Worm (Caenorhabditis elegans) whole organism, young adult: ENCODE data around the gene R144.11.
A peak's percentile ranks its signal among the peaks of the same experiment; 100 is the strongest.

Experiments used
- B0019.2 ChIP-seq: fragments of 200-800 bp; sonication (Bioruptor generic); conservative IDR thresholded peaks from 2 replicates; pipeline ENCODE4 v1.3.6; 2022; ENCODE audit warnings: missing genetic modification reagents, missing genetic modification characterization, missing compliant biosample characterization
- B0035.1 ChIP-seq: sonication (generic microtip); optimal IDR thresholded peaks from 2 replicates; lab custom pipeline; 2016; ENCODE audit warnings: missing genetic modification characterization, mild to moderate bottlenecking, missing compliant biosample characterization, missing genotype, missing genetic modification reagents
- B0336.3 ChIP-seq: fragments of 200-800 bp; sonication (Bioruptor generic); IDR thresholded peaks from 2 replicates; pipeline ENCODE4 v1.3.6; 2022; ENCODE audit warnings: missing genetic modification characterization, missing compliant biosample characterization
- D2030.7 ChIP-seq: fragments of 200-800 bp; sonication (Bioruptor generic); IDR thresholded peaks from 2 replicates; pipeline ENCODE4 v1.3.6; 2022; ENCODE audit warnings: missing genetic modification reagents, missing genetic modification characterization, missing compliant biosample characterization
- F23B12.7 ChIP-seq: sonication (generic microtip); optimal IDR thresholded peaks from 2 replicates; lab custom pipeline; 2017; ENCODE audit warnings: missing genetic modification characterization, mild to moderate bottlenecking, missing compliant biosample characterization, antibody characterized with exemption, moderate library complexity; ENCODE audit not compliant: insufficient read depth
- F33H1.4 ChIP-seq: fragments of 200-800 bp; sonication (Bioruptor generic); IDR thresholded peaks from 2 replicates; pipeline ENCODE4 v1.3.6; 2022; ENCODE audit warnings: missing genetic modification reagents, missing genetic modification characterization, missing compliant biosample characterization
- F52B5.7 ChIP-seq: sonication (generic microtip); optimal IDR thresholded peaks from 2 replicates; lab custom pipeline; 2016; ENCODE audit warnings: mild to moderate bottlenecking, missing genetic modification characterization, missing compliant biosample characterization
- T07F8.4 ChIP-seq: sonication (generic microtip); optimal IDR thresholded peaks from 2 replicates; lab custom pipeline; 2016; ENCODE audit warnings: mild to moderate bottlenecking, missing genetic modification characterization, moderate library complexity, missing compliant biosample characterization
- Y53F4B.3 ChIP-seq: fragments of 200-800 bp; sonication (Bioruptor generic); IDR thresholded peaks from 2 replicates; pipeline ENCODE4 v1.3.6; 2022; ENCODE audit warnings: missing genetic modification reagents, missing genetic modification characterization, missing compliant biosample characterization
- Y79H2A.3 ChIP-seq: fragments of 200-800 bp; sonication (Bioruptor generic); conservative IDR thresholded peaks from 2 replicates; pipeline ENCODE4 v1.3.6; 2022; ENCODE audit warnings: missing genetic modification reagents, missing genetic modification characterization, missing compliant biosample characterization
- atf-7 ChIP-seq: sonication (generic microtip); optimal IDR thresholded peaks from 2 replicates; lab custom pipeline; 2017; ENCODE audit warnings: mild to moderate bottlenecking, missing genetic modification characterization, missing compliant biosample characterization
- athp-1 ChIP-seq: sonication (generic microtip); optimal IDR thresholded peaks from 2 replicates; lab custom pipeline; 2017; ENCODE audit warnings: mild to moderate bottlenecking, missing genetic modification characterization, missing compliant biosample characterization
- attf-5 ChIP-seq: fragments of 200-800 bp; sonication (Bioruptor generic); optimal IDR thresholded peaks from 2 replicates; lab custom pipeline; 2018; ENCODE audit warnings: mild to moderate bottlenecking, missing genetic modification characterization, missing compliant biosample characterization
- attf-6 ChIP-seq: fragments of 200-800 bp; sonication (Bioruptor generic); IDR thresholded peaks from 2 replicates; pipeline ENCODE4 v1.3.6; 2022; ENCODE audit warnings: missing genetic modification reagents, missing genetic modification characterization, missing compliant biosample characterization
- ccch-3 ChIP-seq: fragments of 200-800 bp; sonication (Bioruptor generic); optimal IDR thresholded peaks from 2 replicates; lab custom pipeline; 2018; ENCODE audit warnings: mild to moderate bottlenecking, missing genetic modification characterization, missing compliant biosample characterization
- cebp-2 ChIP-seq: fragments of 200-800 bp; sonication (Bioruptor generic); IDR thresholded peaks from 2 replicates; pipeline ENCODE4 v1.3.6; 2022; ENCODE audit warnings: missing genetic modification characterization, missing compliant biosample characterization
- ceh-27 ChIP-seq: fragments of 200-800 bp; sonication (Bioruptor generic); optimal IDR thresholded peaks from 2 replicates; lab custom pipeline; 2018; ENCODE audit warnings: mild to moderate bottlenecking, missing genetic modification characterization, moderate library complexity, missing compliant biosample characterization
- ceh-58 ChIP-seq: fragments of 200-800 bp; sonication (Bioruptor generic); IDR thresholded peaks from 2 replicates; pipeline ENCODE4 v1.3.6; 2022; ENCODE audit warnings: missing genetic modification characterization, missing compliant biosample characterization
- ceh-91 ChIP-seq: fragments of 200-800 bp; sonication (Bioruptor generic); IDR thresholded peaks from 2 replicates; pipeline ENCODE4 v1.3.6; 2022; ENCODE audit warnings: missing genetic modification reagents, missing genetic modification characterization, missing compliant biosample characterization
- chd-7 ChIP-seq: sonication (generic microtip); optimal IDR thresholded peaks from 2 replicates; lab custom pipeline; 2016; ENCODE audit warnings: mild to moderate bottlenecking, missing genetic modification characterization, moderate library complexity, missing compliant biosample characterization
- die-1 ChIP-seq: sonication (generic microtip); optimal IDR thresholded peaks from 2 replicates; lab custom pipeline; 2016; ENCODE audit warnings: missing genotype, mild to moderate bottlenecking, missing genetic modification characterization, missing compliant biosample characterization
- dox-1 ChIP-seq: fragments of 200-800 bp; sonication (Bioruptor generic); IDR thresholded peaks from 2 replicates; pipeline ENCODE4 v1.3.6; 2022; ENCODE audit warnings: missing genetic modification reagents, missing genetic modification characterization, missing compliant biosample characterization
- efl-1 ChIP-seq: fragments of 150-350 bp; optimal IDR thresholded peaks from 2 replicates; lab custom pipeline; 2014; ENCODE audit warnings: missing biosample characterization, missing genetic modification reagents, missing genetic modification characterization
- ekl-4 ChIP-seq: fragments of 200-800 bp; sonication (Bioruptor generic); IDR thresholded peaks from 2 replicates; pipeline ENCODE4 v1.3.6; 2022; ENCODE audit warnings: missing genetic modification reagents, missing genetic modification characterization, missing compliant biosample characterization
- hrde-1 ChIP-seq: sonication (generic microtip); optimal IDR thresholded peaks from 2 replicates; lab custom pipeline; 2016; ENCODE audit warnings: missing genetic modification characterization, mild to moderate bottlenecking, missing compliant biosample characterization, moderate library complexity, missing genotype, missing genetic modification reagents, borderline replicate concordance
- lag-1 ChIP-seq: fragments of 200-800 bp; sonication (Bioruptor generic); IDR thresholded peaks from 2 replicates; pipeline ENCODE4 v1.3.6; 2022; ENCODE audit warnings: missing genetic modification reagents, missing genetic modification characterization, missing compliant biosample characterization
- let-526 ChIP-seq: fragments of 200-800 bp; sonication (Bioruptor generic); IDR thresholded peaks from 2 replicates; pipeline ENCODE4 v1.3.6; 2022; ENCODE audit warnings: missing genetic modification reagents, missing genetic modification characterization, missing compliant biosample characterization
- let-607 ChIP-seq, 2 experiments: fragments of 200-800 bp in 1 of 2; sonication (Bioruptor generic) in 1 of 2; sonication (generic microtip) in 1 of 2; optimal IDR thresholded peaks; 2 replicates each; lab custom pipeline; 2016 to 2018; ENCODE audit warnings: mild to moderate bottlenecking in 2 of 2, missing compliant biosample characterization in 2 of 2, missing genetic modification characterization in 2 of 2, moderate library complexity in 2 of 2, missing genotype in 1 of 2
- lin-26 ChIP-seq: fragments of 200-800 bp; sonication (Bioruptor generic); IDR thresholded peaks from 2 replicates; pipeline ENCODE4 v1.3.6; 2022; ENCODE audit warnings: missing genetic modification reagents, missing genetic modification characterization, missing compliant biosample characterization
- lin-40 ChIP-seq: sonication (generic microtip); optimal IDR thresholded peaks from 2 replicates; lab custom pipeline; 2016; ENCODE audit warnings: missing genetic modification characterization, mild to moderate bottlenecking, missing compliant biosample characterization, missing genotype, missing genetic modification reagents
- lir-1 ChIP-seq: fragments of 200-800 bp; sonication (Bioruptor generic); conservative IDR thresholded peaks from 2 replicates; pipeline ENCODE4 v1.3.6; 2022; ENCODE audit warnings: missing genetic modification reagents, missing genetic modification characterization, missing compliant biosample characterization
- lsl-1 ChIP-seq: fragments of 200-800 bp; sonication (Bioruptor generic); optimal IDR thresholded peaks from 2 replicates; lab custom pipeline; 2018; ENCODE audit warnings: mild to moderate bottlenecking, missing genetic modification characterization, moderate library complexity, missing compliant biosample characterization
- madf-10 ChIP-seq: sonication (generic microtip); optimal IDR thresholded peaks from 2 replicates; lab custom pipeline; 2016; ENCODE audit warnings: mild to moderate bottlenecking, missing genetic modification characterization, missing compliant biosample characterization
- madf-3 ChIP-seq: fragments of 200-800 bp; sonication (Bioruptor generic); IDR thresholded peaks from 2 replicates; pipeline ENCODE4 v1.3.6; 2022; ENCODE audit warnings: missing genetic modification reagents, missing genetic modification characterization, missing compliant biosample characterization
- madf-6 ChIP-seq: fragments of 200-800 bp; sonication (Bioruptor generic); IDR thresholded peaks from 2 replicates; pipeline ENCODE4 v1.3.6; 2022; ENCODE audit warnings: missing genetic modification reagents, missing genetic modification characterization, missing compliant biosample characterization
- madf-8 ChIP-seq: fragments of 200-800 bp; sonication (Bioruptor generic); conservative IDR thresholded peaks from 2 replicates; pipeline ENCODE4 v1.3.6; 2022; ENCODE audit warnings: missing genetic modification reagents, missing genetic modification characterization, missing compliant biosample characterization
- mcd-1 ChIP-seq: fragments of 200-800 bp; sonication (Bioruptor generic); IDR thresholded peaks from 2 replicates; pipeline ENCODE4 v1.3.6; 2022; ENCODE audit warnings: missing genetic modification reagents, missing genetic modification characterization, missing compliant biosample characterization
- nhr-120 ChIP-seq: fragments of 200-800 bp; sonication (Bioruptor generic); IDR thresholded peaks from 2 replicates; pipeline ENCODE4 v1.3.6; 2022; ENCODE audit warnings: missing genetic modification characterization, missing compliant biosample characterization
- pha-4 ChIP-seq: fragments of 150-350 bp; sonication (generic microtip); optimal IDR thresholded peaks from 2 replicates; lab custom pipeline; 2014; ENCODE audit warnings: missing biosample characterization, missing genetic modification reagents, missing genetic modification characterization
- rec-8 ChIP-seq, 2 experiments: sonication (generic microtip); optimal IDR thresholded peaks; 2 replicates each; lab custom pipeline; 2016; ENCODE audit warnings: mild to moderate bottlenecking in 2 of 2, missing genetic modification characterization in 2 of 2, missing genetic modification reagents in 2 of 2, missing genotype in 2 of 2, missing biosample characterization in 1 of 2, missing compliant biosample characterization in 1 of 2, moderate library complexity in 1 of 2
- repo-1 ChIP-seq: sonication (generic microtip); optimal IDR thresholded peaks from 2 replicates; lab custom pipeline; 2017; ENCODE audit warnings: mild to moderate bottlenecking, missing genetic modification characterization, missing compliant biosample characterization
- snpc-1.1 ChIP-seq: sonication (generic microtip); optimal IDR thresholded peaks from 2 replicates; lab custom pipeline; 2017; ENCODE audit warnings: missing genetic modification characterization, mild to moderate bottlenecking, missing compliant biosample characterization, antibody characterized with exemption, moderate library complexity, missing genotype, missing genetic modification reagents; ENCODE audit not compliant: insufficient read depth
- snpc-4 ChIP-seq, 5 experiments: fragments of 150-350 bp in 1 of 5; sonication (generic microtip) in 4 of 5; optimal IDR thresholded peaks; 2 replicates each; lab custom pipeline; 2014 to 2018; ENCODE audit warnings: missing genetic modification characterization in 5 of 5, missing biosample characterization in 3 of 5, antibody characterized with exemption in 2 of 5, mild to moderate bottlenecking in 2 of 5, missing compliant biosample characterization in 2 of 5, missing genotype in 2 of 5, moderate library complexity in 2 of 5, missing genetic modification reagents in 1 of 5
- sptf-2 ChIP-seq: fragments of 200-800 bp; sonication (Bioruptor generic); optimal IDR thresholded peaks from 2 replicates; lab custom pipeline; 2018; ENCODE audit warnings: mild to moderate bottlenecking, missing genetic modification characterization, missing compliant biosample characterization
- xnd-1 ChIP-seq: sonication (generic microtip); optimal IDR thresholded peaks from 2 replicates; lab custom pipeline; 2016; ENCODE audit warnings: missing genotype, missing genetic modification reagents, missing genetic modification characterization, missing compliant biosample characterization
- ztf-18 ChIP-seq: sonication (generic microtip); optimal IDR thresholded peaks from 2 replicates; lab custom pipeline; 2016; ENCODE audit warnings: missing genotype, mild to moderate bottlenecking, missing genetic modification characterization, missing compliant biosample characterization
- ztf-28 ChIP-seq: fragments of 200-800 bp; sonication (Bioruptor generic); IDR thresholded peaks from 2 replicates; pipeline ENCODE4 v1.3.6; 2022; ENCODE audit warnings: missing genetic modification reagents, missing genetic modification characterization, missing compliant biosample characterization

R144.11 gene

ce11 chrIII:4998956-4999425, 9.6 kb downstream of the R144.11 start, which contains the start of gene smcr-8:
Gene smcr-8 (plus strand): TSS chrIII:4999375.
- TF ChIP-seq Y79H2A.3 (GFP tag; lab: Robert Waterston, UW), result 0 out of 2 replicates have a peak, but pooled peaks have one; percentile 40
- peak; percentile 72 for TF ChIP-seq ztf-18 (tag; lab: Kevin White, UChicago)
- 0 out of 2 replicates have a peak, but pooled peaks have one; percentile 42 for TF ChIP-seq ekl-4 (GFP tag; lab: Robert Waterston, UW)
- TF ChIP-seq attf-5, result peak; percentile 46
- 0 out of 2 replicates have a peak, but pooled peaks have one; percentile 11 for TF ChIP-seq lir-1
- TF ChIP-seq madf-10 (tag; lab: Kevin White, UChicago), result no peak
- no peak for TF ChIP-seq hrde-1
- TF ChIP-seq lin-26, result no peak
- TF ChIP-seq snpc-1.1 (tag; lab: Kevin White, UChicago), result no peak
- peak; percentile 54; the same call in 1 of the 2 replicates for TF ChIP-seq ceh-91 (GFP tag; lab: Robert Waterston, UW)
- no peak for TF ChIP-seq F52B5.7 (tag; lab: Kevin White, UChicago)
- peak; percentile 68 for TF ChIP-seq D2030.7 (GFP tag; lab: Robert Waterston, UW)
- no peak for TF ChIP-seq mcd-1 (GFP tag; lab: Robert Waterston, UW)
- TF ChIP-seq dox-1 (GFP tag; lab: Robert Waterston, UW), result peak; percentile 86
- no peak for TF ChIP-seq F23B12.7 (tag; lab: Kevin White, UChicago)
- peak; percentile 96 for TF ChIP-seq lsl-1 (GFP tag; lab: Kevin White, UChicago)
- no peak for TF ChIP-seq nhr-120 (GFP tag; lab: Robert Waterston, UW)
- TF ChIP-seq sptf-2 (GFP tag; lab: Kevin White, UChicago), result peak; percentile 33
- peak; percentile 49 for TF ChIP-seq ceh-27
- no peak for TF ChIP-seq chd-7 (tag; lab: Kevin White, UChicago)
- no peak for TF ChIP-seq atf-7 (tag; lab: Kevin White, UChicago)
- peak in 1 of 2 experiments; percentile 17 for TF ChIP-seq rec-8 (tag; optimal IDR thresholded peaks at IDR 0.05; lab: Kevin White, UChicago)
- TF ChIP-seq ceh-58, result no peak
- no peak for TF ChIP-seq B0336.3 (GFP tag; lab: Robert Waterston, UW)
- peak; percentile 3 for TF ChIP-seq ccch-3 (GFP tag; lab: Kevin White, UChicago)
- no peak for TF ChIP-seq let-607 (tag; optimal IDR thresholded peaks at IDR 0.05; lab: Kevin White, UChicago)
- no peak for TF ChIP-seq B0035.1 (tag; lab: Kevin White, UChicago)
- TF ChIP-seq let-526, result peak; percentile 51; the same call in 1 of the 2 replicates
- TF ChIP-seq die-1, result no peak
- TF ChIP-seq B0019.2 (GFP tag; lab: Robert Waterston, UW), result 0 out of 2 replicates have a peak, but pooled peaks have one; percentile 14
- 0 out of 2 replicates have a peak, but pooled peaks have one; percentile 75 for TF ChIP-seq ztf-28
- peak; percentile 29 for TF ChIP-seq efl-1
- no peak for TF ChIP-seq snpc-4 (GFP tag; optimal IDR thresholded peaks at IDR 0.05; lab: Kevin White, UChicago)
- TF ChIP-seq snpc-4 (tag; optimal IDR thresholded peaks at IDR 0.05; lab: Kevin White, UChicago), result no peak
- TF ChIP-seq pha-4 (tag; lab: Kevin White, UChicago), result no peak
- peak; percentile 55 for TF ChIP-seq F33H1.4 (GFP tag; lab: Robert Waterston, UW)
- TF ChIP-seq repo-1 (tag; lab: Kevin White, UChicago), result no peak
- no peak for TF ChIP-seq cebp-2
- TF ChIP-seq lin-40 (tag; lab: Kevin White, UChicago), result no peak
- TF ChIP-seq T07F8.4 (tag; lab: Kevin White, UChicago), result no peak
- TF ChIP-seq lag-1 (GFP tag; lab: Robert Waterston, UW), result no peak
- TF ChIP-seq madf-8 (GFP tag; lab: Robert Waterston, UW), result peak; percentile 69
- TF ChIP-seq xnd-1 (tag; lab: Kevin White, UChicago), result peak; percentile 82
- no peak for TF ChIP-seq Y53F4B.3 (GFP tag; lab: Robert Waterston, UW)
- peak; percentile 82 for TF ChIP-seq madf-6
- no peak for TF ChIP-seq attf-6 (GFP tag; lab: Robert Waterston, UW)
- peak; percentile 81 for TF ChIP-seq athp-1
- no peak for TF ChIP-seq madf-3 (GFP tag; lab: Robert Waterston, UW)
